Fruit fly (Drosophila melanogaster): ENCODE measurements around the gene comt.

The comt gene

dm6 chrX:13287854-13288376 lies 29.1 kb downstream of the comt start, which contains the start of gene Remo (continued):
- TF ChIP-seq CG3065 (GFP tag; optimal IDR thresholded peaks at IDR 0.05) (no peak), CG13123 (GFP tag; optimal IDR thresholded peaks at IDR 0.05) (no peak), klu (GFP tag; IDR thresholded peaks at IDR 0.05) (no peak), zfh2 (GFP tag; optimal IDR thresholded peaks at IDR 0.05) (no peak), Camta (GFP tag; optimal IDR thresholded peaks at IDR 0.05) (no peak), jing (GFP tag; optimal IDR thresholded peaks at IDR 0.05) (no peak), CG1792 (GFP tag; optimal IDR thresholded peaks at IDR 0.05) (no peak), Ets65A (GFP tag) (no peak), CG11085 (GFP tag; IDR thresholded peaks at IDR 0.05) (no peak), CG8290 (GFP tag; optimal IDR thresholded peaks at IDR 0.05) (no peak), CG8290 (tag; optimal IDR thresholded peaks at IDR 0.05) (no peak), CTCF (GFP tag; optimal IDR thresholded peaks at IDR 0.05) (peak; percentile 40), CG12299 (tag; optimal IDR thresholded peaks at IDR 0.05) (no peak), unc-4 (GFP tag; IDR thresholded peaks at IDR 0.05; ENCODE audit: partially characterized antibody) (peak; percentile 82), CG13287 (GFP tag; IDR thresholded peaks at IDR 0.05; ENCODE audit: partially characterized antibody) (peak; percentile 81), CG4730 (GFP tag; IDR thresholded peaks at IDR 0.05) (no peak), Trl (optimal IDR thresholded peaks at IDR 0.05) (no peak), Trl (GFP tag; optimal IDR thresholded peaks at IDR 0.05) (no peak), Tbp (GFP tag; optimal IDR thresholded peaks at IDR 0.05) (no peak), CG10274 (GFP tag; optimal IDR thresholded peaks at IDR 0.05) (no peak), ato (GFP tag; IDR thresholded peaks at IDR 0.05; ENCODE audit: partially characterized antibody) (0 out of 2 replicates have a peak, but pooled peaks have one; percentile 13), az2 (GFP tag; optimal IDR thresholded peaks at IDR 0.05) (no peak), CG12391 (tag; optimal IDR thresholded peaks at IDR 0.05) (no peak), tup (GFP tag; optimal IDR thresholded peaks at IDR 0.05) (no peak), CG30431 (GFP tag; optimal IDR thresholded peaks at IDR 0.05) (no peak), dimm (GFP tag; IDR thresholded peaks at IDR 0.05) (no peak), otp (GFP tag; IDR thresholded peaks at IDR 0.05) (no peak), CG2712 (tag; optimal IDR thresholded peaks at IDR 0.05) (peak; percentile 21), chif (GFP tag; optimal IDR thresholded peaks at IDR 0.05) (no peak), Bdp1 (GFP tag; optimal IDR thresholded peaks at IDR 0.05) (no peak), Oli (tag; optimal IDR thresholded peaks at IDR 0.05) (no peak), CG15269 (tag; optimal IDR thresholded peaks at IDR 0.05) (no peak), crp (GFP tag; optimal IDR thresholded peaks at IDR 0.05) (no peak), CG13424 (tag; optimal IDR thresholded peaks at IDR 0.05) (no peak), CG11247 (GFP tag; IDR thresholded peaks at IDR 0.05) (no peak), Rfx (GFP tag; IDR thresholded peaks at IDR 0.05) (0 out of 2 replicates have a peak, but pooled peaks have one; percentile 25), trh (GFP tag; optimal IDR thresholded peaks at IDR 0.05) (no peak), Hsf (GFP tag; optimal IDR thresholded peaks at IDR 0.05) (no peak), CG5180 (GFP tag; optimal IDR thresholded peaks at IDR 0.05) (no peak), CG18764 (GFP tag; optimal IDR thresholded peaks at IDR 0.05) (no peak), sima (GFP tag; optimal IDR thresholded peaks at IDR 0.05) (no peak), Kr (GFP tag; optimal IDR thresholded peaks at IDR 0.05) (no peak), CG10431 (GFP tag; optimal IDR thresholded peaks at IDR 0.05) (no peak), gt (GFP tag; IDR thresholded peaks at IDR 0.05) (no peak), ftz-f1 (GFP tag; optimal IDR thresholded peaks at IDR 0.05) (no peak), E2f1 (GFP tag; IDR thresholded peaks at IDR 0.05) (no peak), pho (GFP tag; optimal IDR thresholded peaks at IDR 0.05) (no peak), sc (optimal IDR thresholded peaks at IDR 0.05) (no peak), sc (GFP tag; optimal IDR thresholded peaks at IDR 0.05) (no peak), CG42726 (GFP tag; IDR thresholded peaks at IDR 0.05; ENCODE audit: partially characterized antibody) (peak; percentile 72; the same call in 1 of the 2 replicates), Doc3 (GFP tag; IDR thresholded peaks at IDR 0.05; ENCODE audit: partially characterized antibody) (0 out of 3 replicates have a peak, but pooled peaks have one; percentile 53), peb (GFP tag; IDR thresholded peaks at IDR 0.05) (no peak), CG15073 (GFP tag; optimal IDR thresholded peaks at IDR 0.05) (no peak)
